Worm (Caenorhabditis elegans) whole organism, L4 larva: ENCODE results near the gene F54C9.11.

Source experiments
- aly-2 ChIP-seq: sonication (generic microtip); optimal IDR thresholded peaks from 2 replicates; lab custom pipeline; 2018; ENCODE audit warnings: missing biosample characterization, missing genetic modification characterization
- ceh-28 ChIP-seq: fragments of 150-350 bp; optimal IDR thresholded peaks from 2 replicates; lab custom pipeline; 2014; ENCODE audit warnings: missing biosample characterization, missing genetic modification reagents, missing genetic modification characterization
- daf-12 ChIP-seq: fragments of 150-350 bp; optimal IDR thresholded peaks from 2 replicates; lab custom pipeline; 2014; ENCODE audit warnings: missing biosample characterization, missing genetic modification reagents, missing genetic modification characterization
- dpl-1 ChIP-seq: fragments of 150-350 bp; optimal IDR thresholded peaks from 2 replicates; lab custom pipeline; 2014; ENCODE audit warnings: missing biosample characterization, missing genetic modification reagents, missing genetic modification characterization
- fos-1 ChIP-seq: fragments of 150-350 bp; optimal IDR thresholded peaks from 2 replicates; lab custom pipeline; 2014; ENCODE audit warnings: missing biosample characterization, missing genetic modification characterization
- hlh-30 ChIP-seq: sonication (generic microtip); optimal IDR thresholded peaks from 2 replicates; lab custom pipeline; 2017; ENCODE audit warnings: antibody characterized with exemption, mild to moderate bottlenecking, missing genetic modification characterization, missing compliant biosample characterization; ENCODE audit not compliant: insufficient read depth
- lir-3 ChIP-seq: sonication (generic microtip); optimal IDR thresholded peaks from 2 replicates; lab custom pipeline; 2016; ENCODE audit warnings: mild to moderate bottlenecking, missing genetic modification characterization, missing compliant biosample characterization
- nhr-6 ChIP-seq: fragments of 150-350 bp; optimal IDR thresholded peaks from 2 replicates; lab custom pipeline; 2014; ENCODE audit warnings: missing biosample characterization, missing genetic modification characterization
- nhr-76 ChIP-seq: fragments of 150-350 bp; optimal IDR thresholded peaks from 2 replicates; lab custom pipeline; 2014; ENCODE audit warnings: missing biosample characterization, missing genetic modification characterization
- sdz-12 ChIP-seq: fragments of 200-800 bp; sonication (Bioruptor generic); optimal IDR thresholded peaks from 2 replicates; lab custom pipeline; 2018; ENCODE audit warnings: mild to moderate bottlenecking, missing genetic modification characterization, missing compliant biosample characterization
- skn-1 ChIP-seq: fragments of 150-350 bp; optimal IDR thresholded peaks from 2 replicates; lab custom pipeline; 2014; ENCODE audit warnings: missing biosample characterization, missing genetic modification characterization

DNA sequence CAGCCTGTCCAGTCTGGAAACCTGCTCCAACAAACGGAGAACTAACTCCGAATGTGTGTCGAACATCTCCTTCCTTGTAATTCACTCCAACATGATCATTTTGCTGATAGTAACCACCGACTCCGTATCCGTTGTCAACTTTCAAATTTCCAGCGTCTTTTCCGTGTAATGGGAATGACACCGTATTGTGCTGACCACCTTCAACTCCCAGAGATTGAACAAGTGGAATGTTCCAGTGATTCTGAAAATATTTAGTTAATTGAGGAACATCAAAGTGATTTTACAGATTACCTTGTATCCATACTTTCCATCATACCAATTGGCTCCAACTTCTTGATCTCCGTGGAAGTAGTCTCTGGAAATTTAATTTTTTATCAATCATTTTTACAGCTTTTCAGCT lies 43.0 kb upstream of the F54C9.11 start:
- no peak for TF ChIP-seq nhr-6 (tag; lab: Kevin White, UChicago)
- TF ChIP-seq lir-3 (tag; lab: Kevin White, UChicago), result no peak
- TF ChIP-seq nhr-76 (tag; lab: Kevin White, UChicago), result no peak
- no peak for TF ChIP-seq dpl-1 (GFP tag; lab: Kevin White, UChicago)
- no peak for TF ChIP-seq hlh-30 (tag; lab: Kevin White, UChicago)
- TF ChIP-seq fos-1 (tag; lab: Kevin White, UChicago), result no peak
- no peak for TF ChIP-seq ceh-28 (tag; lab: Kevin White, UChicago)
- no peak for TF ChIP-seq skn-1 (tag; lab: Kevin White, UChicago)
- TF ChIP-seq sdz-12 (GFP tag; lab: Kevin White, UChicago), result no peak
- TF ChIP-seq daf-12 (tag; lab: Kevin White, UChicago), result no peak
- no peak for TF ChIP-seq aly-2 (tag; lab: Kevin White, UChicago)
